Worm (Caenorhabditis elegans) whole organism, L4 larva: Measurements from ENCODE around the gene gst-29.
A peak's percentile ranks its signal among the peaks of the same experiment; 100 is the strongest.

Experiments used
- F44E2.7 ChIP-seq: fragments of 200-800 bp; sonication (Bioruptor generic); IDR thresholded peaks from 2 replicates; pipeline ENCODE4 v2.1.2; 2022; ENCODE audit warnings: missing genetic modification characterization, missing compliant biosample characterization
- R02D3.7 ChIP-seq: fragments of 150-350 bp; sonication (generic microtip); optimal IDR thresholded peaks from 3 replicates; lab custom pipeline; 2014; ENCODE audit warnings: missing biosample characterization, missing genetic modification characterization
- T20F7.1 ChIP-seq: fragments of 200-800 bp; sonication (Bioruptor generic); optimal IDR thresholded peaks from 2 replicates; lab custom pipeline; 2018; ENCODE audit warnings: mild to moderate bottlenecking, missing genetic modification characterization, missing compliant biosample characterization
- T26A8.4 ChIP-seq: fragments of 200-800 bp; sonication (Bioruptor generic); IDR thresholded peaks from 2 replicates; pipeline ENCODE4 v1.3.6; 2022; ENCODE audit warnings: missing genetic modification characterization, missing compliant biosample characterization
- ZK337.2 ChIP-seq: fragments of 200-800 bp; sonication (Bioruptor generic); IDR thresholded peaks from 2 replicates; pipeline ENCODE4 v1.3.6; 2022; ENCODE audit warnings: missing genetic modification reagents, missing genetic modification characterization, missing compliant biosample characterization
- aha-1 ChIP-seq: fragments of 150-350 bp; peaks from one replicate; lab custom pipeline; 2014; ENCODE audit warnings: missing biosample characterization, missing genetic modification characterization
- ama-1 ChIP-seq: fragments of 150-350 bp; optimal IDR thresholded peaks from 2 replicates; lab custom pipeline; 2014; ENCODE audit warnings: inconsistent platforms, mixed read lengths
- arid-1 ChIP-seq: fragments of 200-800 bp; sonication (Bioruptor generic); conservative IDR thresholded peaks from 2 replicates; pipeline ENCODE4 v1.3.6; 2022; ENCODE audit warnings: missing genetic modification reagents, missing genetic modification characterization, missing compliant biosample characterization
- ceh-32 ChIP-seq: sonication (generic microtip); optimal IDR thresholded peaks from 2 replicates; lab custom pipeline; 2016; ENCODE audit warnings: mild to moderate bottlenecking, missing genetic modification characterization, missing compliant biosample characterization; ENCODE audit not compliant: poor library complexity
- cey-2 ChIP-seq: sonication (generic microtip); optimal IDR thresholded peaks from 3 replicates; lab custom pipeline; 2017; ENCODE audit warnings: missing genetic modification characterization, mild to moderate bottlenecking, missing compliant biosample characterization, antibody characterized with exemption, borderline replicate concordance; ENCODE audit not compliant: insufficient read depth
- ctbp-1 ChIP-seq: fragments of 200-800 bp; sonication (Bioruptor generic); IDR thresholded peaks from 2 replicates; pipeline ENCODE4 v1.3.6; 2022; ENCODE audit warnings: missing genetic modification reagents, missing genetic modification characterization, missing compliant biosample characterization
- daf-16 ChIP-seq, 3 experiments: sonication (generic microtip); optimal IDR thresholded peaks; 2 replicates each; lab custom pipeline; 2016 to 2017; ENCODE audit warnings: missing genetic modification characterization in 3 of 3, missing genetic modification reagents in 3 of 3, mild to moderate bottlenecking in 2 of 3, missing compliant biosample characterization in 2 of 3, missing biosample characterization in 1 of 3, moderate library complexity in 1 of 3
- daf-19 ChIP-seq: fragments of 200-800 bp; sonication (Bioruptor generic); conservative IDR thresholded peaks from 2 replicates; pipeline ENCODE4 v1.3.6; 2022; ENCODE audit warnings: missing genetic modification characterization, missing compliant biosample characterization
- daf-8 ChIP-seq: fragments of 200-800 bp; sonication (Bioruptor generic); IDR thresholded peaks from 2 replicates; pipeline ENCODE4 v1.3.6; 2022; ENCODE audit warnings: missing genetic modification characterization, missing compliant biosample characterization
- dmd-6 ChIP-seq: fragments of 200-800 bp; sonication (Bioruptor generic); IDR thresholded peaks from 2 replicates; pipeline ENCODE4 v1.3.6; 2022; ENCODE audit warnings: missing genetic modification reagents, missing genetic modification characterization, missing compliant biosample characterization
- dmd-9 ChIP-seq: fragments of 200-800 bp; sonication (Bioruptor generic); IDR thresholded peaks from 2 replicates; pipeline ENCODE4 v1.3.6; 2022; ENCODE audit warnings: missing genetic modification reagents, missing genetic modification characterization, missing compliant biosample characterization
- dpl-1 ChIP-seq: fragments of 150-350 bp; optimal IDR thresholded peaks from 2 replicates; lab custom pipeline; 2014; ENCODE audit warnings: missing biosample characterization, missing genetic modification reagents, missing genetic modification characterization
- dve-1 ChIP-seq: sonication (generic microtip); optimal IDR thresholded peaks from 2 replicates; lab custom pipeline; 2017; ENCODE audit warnings: antibody characterized with exemption, mild to moderate bottlenecking, missing genetic modification characterization, missing compliant biosample characterization; ENCODE audit not compliant: insufficient read depth
- fos-1 ChIP-seq: fragments of 150-350 bp; optimal IDR thresholded peaks from 2 replicates; lab custom pipeline; 2014; ENCODE audit warnings: missing biosample characterization, missing genetic modification characterization
- hif-1 ChIP-seq, 2 experiments: sonication (generic microtip); optimal IDR thresholded peaks; 2 replicates each; lab custom pipeline; 2016 to 2017; ENCODE audit warnings: missing compliant biosample characterization in 2 of 2, missing genetic modification characterization in 2 of 2, missing genetic modification reagents in 2 of 2, missing genotype in 2 of 2, mild to moderate bottlenecking in 1 of 2
- hlh-11 ChIP-seq: fragments of 200-800 bp; sonication (Bioruptor generic); optimal IDR thresholded peaks from 2 replicates; lab custom pipeline; 2018; ENCODE audit warnings: mild to moderate bottlenecking, missing genetic modification characterization, missing compliant biosample characterization
- hlh-30 ChIP-seq: sonication (generic microtip); optimal IDR thresholded peaks from 2 replicates; lab custom pipeline; 2017; ENCODE audit warnings: antibody characterized with exemption, mild to moderate bottlenecking, missing genetic modification characterization, missing compliant biosample characterization; ENCODE audit not compliant: insufficient read depth
- jun-1 ChIP-seq: fragments of 150-350 bp; optimal IDR thresholded peaks from 2 replicates; lab custom pipeline; 2014; ENCODE audit warnings: missing biosample characterization, missing genetic modification reagents, missing genetic modification characterization
- lin-1 ChIP-seq: fragments of 200-800 bp; sonication (Bioruptor generic); IDR thresholded peaks from 2 replicates; pipeline ENCODE4 v1.3.6; 2022; ENCODE audit warnings: missing genetic modification reagents, missing genetic modification characterization, missing compliant biosample characterization
- lin-13 ChIP-seq: fragments of 150-350 bp; optimal IDR thresholded peaks from 2 replicates; lab custom pipeline; 2014; ENCODE audit warnings: missing biosample characterization, missing genetic modification reagents, missing genetic modification characterization
- madf-5 ChIP-seq, 2 experiments: fragments of 200-800 bp; sonication (Bioruptor generic); IDR thresholded peaks; 2 replicates each; pipeline ENCODE4 v1.3.6; 2022; ENCODE audit warnings: missing compliant biosample characterization in 2 of 2, missing genetic modification characterization in 2 of 2
- madf-9 ChIP-seq: fragments of 200-800 bp; sonication (Bioruptor generic); conservative IDR thresholded peaks from 2 replicates; pipeline ENCODE4 v1.3.6; 2022; ENCODE audit warnings: missing genetic modification reagents, missing genetic modification characterization, missing compliant biosample characterization
- mdt-29 ChIP-seq: fragments of 200-800 bp; sonication (Bioruptor generic); IDR thresholded peaks from 2 replicates; pipeline ENCODE4 v1.3.6; 2022; ENCODE audit warnings: missing genetic modification reagents, missing genetic modification characterization, missing compliant biosample characterization
- mep-1 ChIP-seq: fragments of 150-350 bp; sonication (generic microtip); optimal IDR thresholded peaks from 3 replicates; lab custom pipeline; 2014; ENCODE audit warnings: missing biosample characterization, missing genetic modification characterization
- mes-2 ChIP-seq: sonication (generic microtip); optimal IDR thresholded peaks from 2 replicates; lab custom pipeline; 2016; ENCODE audit warnings: missing genotype, mild to moderate bottlenecking, missing genetic modification characterization, missing compliant biosample characterization; ENCODE audit not compliant: poor library complexity, severe bottlenecking
- nhr-102 ChIP-seq: sonication (generic microtip); optimal IDR thresholded peaks from 2 replicates; lab custom pipeline; 2016; ENCODE audit warnings: mild to moderate bottlenecking, missing genetic modification characterization, moderate library complexity, missing compliant biosample characterization
- nhr-11 ChIP-seq: fragments of 150-350 bp; optimal IDR thresholded peaks from 2 replicates; lab custom pipeline; 2014; ENCODE audit warnings: missing biosample characterization, missing genetic modification characterization
- nhr-111 ChIP-seq: fragments of 200-800 bp; sonication (Bioruptor generic); optimal IDR thresholded peaks from 2 replicates; lab custom pipeline; 2018; ENCODE audit warnings: mild to moderate bottlenecking, missing genetic modification characterization, missing compliant biosample characterization
- nhr-28 ChIP-seq: fragments of 150-350 bp; optimal IDR thresholded peaks from 2 replicates; lab custom pipeline; 2014; ENCODE audit warnings: missing biosample characterization, missing genetic modification characterization
- nhr-48 ChIP-seq: sonication (generic microtip); optimal IDR thresholded peaks from 2 replicates; lab custom pipeline; 2016; ENCODE audit warnings: mild to moderate bottlenecking, missing genetic modification characterization, missing compliant biosample characterization
- nhr-77 ChIP-seq: fragments of 150-350 bp; optimal IDR thresholded peaks from 2 replicates; lab custom pipeline; 2014; ENCODE audit warnings: missing biosample characterization, missing genetic modification characterization
- pha-4 ChIP-seq, 2 experiments: fragments of 150-350 bp in 1 of 2; fragments of 200-800 bp in 1 of 2; sonication (Bioruptor generic) in 1 of 2; IDR thresholded peaks in 1 of 2; optimal IDR thresholded peaks in 1 of 2; 2 replicates each; pipeline versions ENCODE4 v1.3.6 to Lab custom; 2014 to 2022; ENCODE audit warnings: missing genetic modification characterization in 2 of 2, missing genetic modification reagents in 2 of 2, missing biosample characterization in 1 of 2, missing compliant biosample characterization in 1 of 2
- pqm-1 ChIP-seq: sonication (generic microtip); optimal IDR thresholded peaks from 2 replicates; lab custom pipeline; 2017; ENCODE audit warnings: missing biosample characterization, missing genetic modification characterization
- rbr-2 ChIP-seq: sonication (generic microtip); optimal IDR thresholded peaks from 2 replicates; lab custom pipeline; 2016; ENCODE audit warnings: missing genotype, missing genetic modification characterization, missing compliant biosample characterization
- set-16 ChIP-seq: fragments of 200-800 bp; sonication (Bioruptor generic); IDR thresholded peaks from 2 replicates; pipeline ENCODE4 v1.3.6; 2022; ENCODE audit warnings: missing genetic modification reagents, missing genetic modification characterization, missing compliant biosample characterization
- spr-1 ChIP-seq: sonication (generic microtip); optimal IDR thresholded peaks from 2 replicates; lab custom pipeline; 2016; ENCODE audit warnings: mild to moderate bottlenecking, missing genetic modification characterization, missing compliant biosample characterization
- tag-97 ChIP-seq: fragments of 200-800 bp; sonication (Bioruptor generic); IDR thresholded peaks from 2 replicates; pipeline ENCODE4 v1.3.6; 2022; ENCODE audit warnings: missing genetic modification characterization, missing compliant biosample characterization
- unc-39 ChIP-seq: sonication (generic microtip); optimal IDR thresholded peaks from 2 replicates; lab custom pipeline; 2017; ENCODE audit warnings: missing biosample characterization, missing genetic modification characterization
- unc-62 ChIP-seq, 3 experiments: fragments of 150-350 bp in 1 of 3; sonication (generic microtip); optimal IDR thresholded peaks in 2 of 3; peaks in 1 of 3; 1 replicate in 1 of 3; 2 replicates in 2 of 3; lab custom pipeline; 2014 to 2017; ENCODE audit warnings: missing biosample characterization in 3 of 3, missing genetic modification characterization in 3 of 3, missing genetic modification reagents in 3 of 3, missing genotype in 1 of 3
- vab-7 ChIP-seq: fragments of 200-800 bp; sonication (Bioruptor generic); IDR thresholded peaks from 2 replicates; pipeline ENCODE4 v1.3.6; 2022; ENCODE audit warnings: missing genetic modification reagents, missing genetic modification characterization, missing compliant biosample characterization
- zfp-2 ChIP-seq: sonication (generic microtip); optimal IDR thresholded peaks from 2 replicates; lab custom pipeline; 2016; ENCODE audit warnings: mild to moderate bottlenecking, missing genetic modification characterization, missing compliant biosample characterization
- zip-11 ChIP-seq: fragments of 200-800 bp; sonication (Bioruptor generic); IDR thresholded peaks from 2 replicates; pipeline ENCODE4 v1.3.6; 2022; ENCODE audit warnings: missing genetic modification characterization, missing compliant biosample characterization
- zip-2 ChIP-seq: fragments of 150-350 bp; optimal IDR thresholded peaks from 2 replicates; lab custom pipeline; 2014; ENCODE audit warnings: missing biosample characterization, missing genetic modification characterization
- ztf-7 ChIP-seq: fragments of 150-350 bp; optimal IDR thresholded peaks from 2 replicates; lab custom pipeline; 2014; ENCODE audit warnings: missing biosample characterization, missing genetic modification characterization

The gst-29 gene

ce11 chrII:15203398-15204068, 33.9 kb upstream of the gst-29 start (continued):
- TF ChIP-seq pqm-1 (no peak), lin-1 (GFP tag; lab: Robert Waterston, UW) (no peak), dpl-1 (GFP tag; lab: Kevin White, UChicago) (no peak), daf-19 (GFP tag; lab: Robert Waterston, UW) (no peak), dmd-9 (GFP tag; lab: Robert Waterston, UW) (no peak), set-16 (peak; percentile 24; the same call in 1 of the 2 replicates), arid-1 (no peak), fos-1 (tag; lab: Kevin White, UChicago) (no peak), rbr-2 (tag; lab: Kevin White, UChicago) (no peak), daf-8 (GFP tag; lab: Robert Waterston, UW) (no peak), ceh-32 (tag; lab: Kevin White, UChicago) (no peak), ztf-7 (tag; lab: Kevin White, UChicago) (no peak), unc-62 (GFP tag; optimal IDR thresholded peaks at IDR 0.05 in 1 of 2; lab: Kevin White, UChicago) (peak in 1 of 2 experiments; percentile 7), unc-62 (tag; optimal IDR thresholded peaks at IDR 0.05; lab: Kevin White, UChicago) (no peak), hif-1 (tag; optimal IDR thresholded peaks at IDR 0.05; lab: Kevin White, UChicago) (no peak), vab-7 (no peak), aha-1 (tag; lab: Kevin White, UChicago) (peak; percentile 82), F44E2.7 (no peak), ctbp-1 (GFP tag; lab: Robert Waterston, UW) (no peak), mep-1 (tag; lab: Kevin White, UChicago) (peak; percentile 41), nhr-11 (tag; lab: Kevin White, UChicago) (no peak), hlh-11 (tag; lab: Kevin White, UChicago) (peak; percentile 18), daf-16 (GFP tag; optimal IDR thresholded peaks at IDR 0.05; lab: Kevin White, UChicago) (no peak), daf-16 (tag; optimal IDR thresholded peaks at IDR 0.05; lab: Kevin White, UChicago) (peak; percentile 25), mdt-29 (GFP tag; lab: Robert Waterston, UW) (no peak), T20F7.1 (GFP tag; lab: Kevin White, UChicago) (no peak), T26A8.4 (GFP tag; lab: Robert Waterston, UW) (no peak), jun-1 (tag; lab: Kevin White, UChicago) (no peak), R02D3.7 (tag; lab: Kevin White, UChicago) (no peak), unc-39 (no peak), nhr-48 (tag; lab: Kevin White, UChicago) (no peak), cey-2 (tag; lab: Kevin White, UChicago) (no peak), lin-13 (GFP tag; lab: Kevin White, UChicago) (peak; percentile 15), pha-4 (GFP tag; IDR thresholded peaks at IDR 0.05; lab: Robert Waterston, UW) (no peak), pha-4 (tag; optimal IDR thresholded peaks at IDR 0.05; lab: Kevin White, UChicago) (no peak), nhr-111 (GFP tag; lab: Kevin White, UChicago) (no peak), tag-97 (no peak), hlh-30 (tag; lab: Kevin White, UChicago) (peak; percentile 66), madf-9 (GFP tag; lab: Robert Waterston, UW) (peak; percentile 84), ama-1 (no peak)

DNA sequence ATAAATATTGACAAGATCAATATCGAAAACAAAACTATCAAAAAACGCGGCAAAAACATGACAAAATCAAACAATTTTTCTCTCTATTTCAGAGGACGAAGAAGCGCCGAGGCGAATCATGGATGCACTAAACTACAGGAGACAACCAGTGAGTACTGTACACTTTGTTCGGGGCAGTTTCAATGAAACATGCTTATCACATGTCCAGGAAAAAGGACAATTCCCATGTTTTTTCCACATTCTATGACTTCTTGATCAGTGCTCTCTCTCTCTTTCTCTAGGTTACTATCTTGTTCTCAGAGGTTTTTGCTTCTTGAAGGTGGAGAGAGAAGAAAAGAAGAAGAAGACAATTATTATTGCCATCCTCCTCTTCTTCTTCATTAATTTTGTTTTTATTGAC, 27.8 kb upstream of the gst-29 start:
- TF ChIP-seq mdt-29 (GFP tag; lab: Robert Waterston, UW) (no peak), madf-5 (GFP tag; IDR thresholded peaks at IDR 0.05; lab: Robert Waterston, UW) (no peak), nhr-77 (tag; lab: Kevin White, UChicago) (peak; percentile 65), mes-2 (tag; lab: Kevin White, UChicago) (peak; percentile 29), lin-13 (GFP tag; lab: Kevin White, UChicago) (no peak), daf-16 (GFP tag; optimal IDR thresholded peaks at IDR 0.05; lab: Kevin White, UChicago) (no peak), daf-16 (tag; optimal IDR thresholded peaks at IDR 0.05; lab: Kevin White, UChicago) (peak; percentile 74), nhr-102 (tag; lab: Kevin White, UChicago) (peak; percentile 7), zip-2 (tag; lab: Kevin White, UChicago) (no peak), ZK337.2 (GFP tag; lab: Robert Waterston, UW) (no peak), spr-1 (tag; lab: Kevin White, UChicago) (no peak), zip-11 (GFP tag; lab: Robert Waterston, UW) (no peak), zfp-2 (no peak), nhr-28 (tag; lab: Kevin White, UChicago) (peak; percentile 59), pqm-1 (no peak), dmd-6 (GFP tag; lab: Robert Waterston, UW) (peak; percentile 71), dve-1 (tag; lab: Kevin White, UChicago) (peak; percentile 34)
